Fruit fly (Drosophila melanogaster) whole organism, prepupa: ENCODE results near the gene IFT57.

Experiments
- Blimp-1 ChIP-seq: fragments of 200-800 bp; sonication (Bioruptor generic); optimal IDR thresholded peaks from 3 replicates; lab custom pipeline; 2017; ENCODE audit warnings: missing biosample characterization, missing genetic modification characterization, mild to moderate bottlenecking, moderate library complexity, missing genetic modification reagents
- CG6808 ChIP-seq: fragments of 200-800 bp; sonication (Bioruptor generic); optimal IDR thresholded peaks from 3 replicates; lab custom pipeline; 2017; ENCODE audit warnings: missing biosample characterization, missing genetic modification characterization, mild to moderate bottlenecking, moderate library complexity, missing genetic modification reagents
- Hr39 ChIP-seq: fragments of 200-800 bp; sonication (Bioruptor generic); optimal IDR thresholded peaks from 2 replicates; lab custom pipeline; 2016; ENCODE audit warnings: missing biosample characterization, missing genetic modification characterization
- spab ChIP-seq: fragments of 200-800 bp; sonication (Bioruptor generic); optimal IDR thresholded peaks from 2 replicates; lab custom pipeline; 2017; ENCODE audit warnings: missing biosample characterization, mild to moderate bottlenecking, missing genetic modification characterization, missing genetic modification reagents
- vri ChIP-seq: fragments of 200-800 bp; sonication (Bioruptor generic); optimal IDR thresholded peaks from 3 replicates; lab custom pipeline; 2016; ENCODE audit warnings: missing biosample characterization, mild to moderate bottlenecking, missing genetic modification characterization

DNA sequence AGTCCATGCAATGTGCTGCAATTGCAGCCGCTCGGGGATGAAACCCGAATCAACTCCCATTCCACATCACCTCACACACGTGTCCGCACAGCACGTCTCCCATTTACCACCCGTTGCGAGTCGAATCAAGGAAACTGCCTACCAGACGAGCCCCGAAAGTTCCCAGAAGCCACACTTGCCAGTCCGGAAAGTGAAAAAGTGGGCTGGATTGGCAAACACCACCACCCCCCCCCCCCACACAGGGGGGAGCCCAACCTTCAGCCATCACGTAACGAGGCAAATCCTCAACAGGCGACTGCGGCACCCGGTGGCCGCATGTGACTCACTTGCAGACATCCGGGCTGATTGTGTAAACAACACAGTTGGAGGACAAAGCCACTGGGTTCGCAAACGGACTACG is 25.7 kb upstream of the IFT57 start:
- no peak for TF ChIP-seq vri (GFP tag; lab: Kevin White, UChicago)
- no peak for TF ChIP-seq Blimp-1 (GFP tag; lab: Kevin White, UChicago)
- no peak for TF ChIP-seq spab
- TF ChIP-seq CG6808 (GFP tag; lab: Kevin White, UChicago): no peak
- TF ChIP-seq Hr39 (GFP tag; lab: Kevin White, UChicago): no peak
